Worm (Caenorhabditis elegans): ENCODE data around the gene F58B4.7.

F58B4.7 gene

ce11 chrV:10932411-10932810 lies 9.3 kb upstream of the F58B4.7 start, which contains the start of gene F58B4.5:
Gene F58B4.5 (plus strand): TSS chrV:10932693.
- TF ChIP-seq elt-2 (tag; optimal IDR thresholded peaks at IDR 0.05) (peak; percentile 94), pqm-1 (tag; optimal IDR thresholded peaks at IDR 0.05) (peak; percentile 29), nhr-43 (tag; optimal IDR thresholded peaks at IDR 0.05; ENCODE audit: poor library complexity, severe bottlenecking) (no peak)

- TF ChIP-seq hmg-11 (tag; optimal IDR thresholded peaks at IDR 0.05): no peak
- TF ChIP-seq nfya-1 (tag; optimal IDR thresholded peaks at IDR 0.05; ENCODE audit: insufficient read depth): no peak
- TF ChIP-seq nhr-43 (tag; optimal IDR thresholded peaks at IDR 0.05; ENCODE audit: poor library complexity, severe bottlenecking): no peak
- TF ChIP-seq tbx-2 (tag; optimal IDR thresholded peaks at IDR 0.05): no peak
- no peak for TF ChIP-seq elt-2 (tag; optimal IDR thresholded peaks at IDR 0.05)
- TF ChIP-seq lsy-12 (tag; optimal IDR thresholded peaks at IDR 0.05): no peak
- no peak for TF ChIP-seq elt-1 (tag; optimal IDR thresholded peaks at IDR 0.05)
- no peak for TF ChIP-seq elt-3 (tag; optimal IDR thresholded peaks at IDR 0.05)
- TF ChIP-seq fkh-2 (tag; optimal IDR thresholded peaks at IDR 0.05): no peak
- no peak for TF ChIP-seq aly-2 (tag; optimal IDR thresholded peaks at IDR 0.05)
- TF ChIP-seq fos-1 (tag; optimal IDR thresholded peaks at IDR 0.05): no peak
- TF ChIP-seq fkh-10 (GFP tag; optimal IDR thresholded peaks at IDR 0.05): no peak
- TF ChIP-seq daf-12 (tag; optimal IDR thresholded peaks at IDR 0.05): no peak
- TF ChIP-seq nhr-11 (tag; optimal IDR thresholded peaks at IDR 0.05): no peak
- TF ChIP-seq ceh-16 (tag; optimal IDR thresholded peaks at IDR 0.05): no peak
- no peak for TF ChIP-seq sea-2 (GFP tag; optimal IDR thresholded peaks at IDR 0.05)
- no peak for TF ChIP-seq nhr-67 (tag; optimal IDR thresholded peaks at IDR 0.05)
- TF ChIP-seq skn-1 (tag; optimal IDR thresholded peaks at IDR 0.05): no peak
Measured at ce11 chrV:10931189-10931588, 8.1 kb upstream of the F58B4.7 start, which contains the start of gene scvp-1. Gene scvp-1 (minus strand): TSS chrV:10931289.

DNA sequence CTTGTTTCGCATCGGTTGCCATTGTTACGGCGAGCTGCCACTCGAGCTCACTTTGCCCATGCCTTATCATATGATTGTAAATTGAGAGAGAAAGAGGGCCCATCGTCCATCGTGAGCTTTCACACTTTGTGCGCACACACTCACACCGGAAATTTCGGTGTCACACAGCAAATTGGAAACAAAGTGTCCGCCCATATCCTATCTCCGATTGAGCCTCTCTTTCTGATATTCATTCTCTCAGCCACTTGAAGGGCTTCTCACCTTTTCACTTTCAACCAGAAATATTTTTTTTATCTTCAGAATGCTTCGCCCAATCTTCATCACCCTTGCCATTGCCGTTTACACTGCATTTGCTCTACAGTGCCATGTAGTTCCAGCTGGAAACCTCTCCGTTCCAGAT lies 6.4 kb upstream of the F58B4.7 start, which contains the start of gene F58B4.3:
F58B4.3 (plus strand) TSS at position 301 of the 400 bp plus-strand sequence.
- TF ChIP-seq jun-1 (tag; optimal IDR thresholded peaks at IDR 0.05): no peak
- TF ChIP-seq nhr-25 (tag; optimal IDR thresholded peaks at IDR 0.05): no peak
- TF ChIP-seq fkh-2 (tag; optimal IDR thresholded peaks at IDR 0.05): no peak
- TF ChIP-seq hmg-11 (tag; optimal IDR thresholded peaks at IDR 0.05): no peak
- no peak for TF ChIP-seq aly-2 (tag; optimal IDR thresholded peaks at IDR 0.05)
- no peak for TF ChIP-seq ztf-11 (tag; optimal IDR thresholded peaks at IDR 0.05)
- no peak for TF ChIP-seq unc-39 (tag; optimal IDR thresholded peaks at IDR 0.05)
- no peak for TF ChIP-seq tbx-2 (tag; optimal IDR thresholded peaks at IDR 0.05)
- TF ChIP-seq nhr-237 (tag; optimal IDR thresholded peaks at IDR 0.05): no peak
- TF ChIP-seq nhr-43 (tag; optimal IDR thresholded peaks at IDR 0.05; ENCODE audit: poor library complexity, severe bottlenecking): no peak
- no peak for TF ChIP-seq ceh-82 (tag; optimal IDR thresholded peaks at IDR 0.05)
- TF ChIP-seq ceh-28 (tag; optimal IDR thresholded peaks at IDR 0.05): no peak
- no peak for TF ChIP-seq nhr-28 (tag; optimal IDR thresholded peaks at IDR 0.05)
- TF ChIP-seq lsy-12 (tag; optimal IDR thresholded peaks at IDR 0.05): no peak

DNA sequence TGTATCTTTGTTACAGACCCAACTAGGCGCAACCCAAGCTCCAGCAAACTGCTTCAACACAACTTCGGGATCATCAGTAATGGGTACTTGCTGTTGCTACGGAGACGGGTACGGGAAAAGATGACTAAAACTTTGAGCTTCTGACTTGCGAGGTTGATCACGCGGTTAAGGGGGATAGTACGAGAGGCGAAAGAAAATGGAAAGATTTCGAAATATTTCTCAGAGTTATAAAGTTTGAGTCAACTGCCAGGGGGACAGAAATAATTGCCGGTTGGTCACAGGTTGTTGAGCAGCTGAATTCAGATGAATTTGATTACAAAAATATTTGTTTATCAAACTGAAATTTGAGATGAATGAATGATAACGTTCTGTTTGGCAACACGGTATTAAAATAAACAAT lies 2.5 kb upstream of the F58B4.7 start:
- TF ChIP-seq fkh-10 (GFP tag; optimal IDR thresholded peaks at IDR 0.05): no peak
- TF ChIP-seq nhr-237 (tag; optimal IDR thresholded peaks at IDR 0.05): no peak
- TF ChIP-seq nhr-67 (tag; optimal IDR thresholded peaks at IDR 0.05): no peak
- no peak for TF ChIP-seq elt-2 (tag; optimal IDR thresholded peaks at IDR 0.05)

- TF ChIP-seq skn-1 (tag; optimal IDR thresholded peaks at IDR 0.05) (no peak), ceh-28 (tag; optimal IDR thresholded peaks at IDR 0.05) (no peak), nhr-77 (tag; optimal IDR thresholded peaks at IDR 0.05) (no peak), sea-2 (GFP tag; optimal IDR thresholded peaks at IDR 0.05) (no peak), lin-15B (tag; optimal IDR thresholded peaks at IDR 0.05) (no peak), snpc-4 (tag; optimal IDR thresholded peaks at IDR 0.05) (no peak), ceh-16 (tag; optimal IDR thresholded peaks at IDR 0.05) (no peak), elt-2 (tag; optimal IDR thresholded peaks at IDR 0.05) (no peak), pqm-1 (tag; optimal IDR thresholded peaks at IDR 0.05) (no peak), nhr-237 (tag; optimal IDR thresholded peaks at IDR 0.05) (no peak), nhr-11 (tag; optimal IDR thresholded peaks at IDR 0.05) (no peak), nhr-67 (tag; optimal IDR thresholded peaks at IDR 0.05) (no peak), ceh-82 (tag; optimal IDR thresholded peaks at IDR 0.05) (no peak), elt-3 (tag; optimal IDR thresholded peaks at IDR 0.05) (no peak), elt-1 (tag; optimal IDR thresholded peaks at IDR 0.05) (no peak)
Measured at ce11 chrV:10924731-10925130, 1.6 kb upstream of the F58B4.7 start, which contains the start of gene F58B4.6. Gene F58B4.6 (plus strand): TSS chrV:10925031.

- TF ChIP-seq nhr-28 (tag; optimal IDR thresholded peaks at IDR 0.05) (no peak), elt-1 (tag; optimal IDR thresholded peaks at IDR 0.05) (no peak), ceh-9 (tag; optimal IDR thresholded peaks at IDR 0.05) (no peak), nhr-76 (tag; optimal IDR thresholded peaks at IDR 0.05) (no peak)
Measured at ce11 chrV:10921747-10922146, 1.4 kb downstream of the F58B4.7 start, which contains the start of gene nas-31. Gene nas-31 (minus strand): TSS chrV:10921847.
